Fruit fly (Drosophila melanogaster) S2 (cell line): ENCODE data around the gene CG17597.

Experiments used
- CG8478 ChIP-seq: fragments of >200 bp; optimal IDR thresholded peaks from 2 replicates; lab custom pipeline; 2018
- CTCF ChIP-seq, 2 experiments: fragments of >200 bp; optimal IDR thresholded peaks; 2 replicates each; lab custom pipeline; 2018

DNA sequence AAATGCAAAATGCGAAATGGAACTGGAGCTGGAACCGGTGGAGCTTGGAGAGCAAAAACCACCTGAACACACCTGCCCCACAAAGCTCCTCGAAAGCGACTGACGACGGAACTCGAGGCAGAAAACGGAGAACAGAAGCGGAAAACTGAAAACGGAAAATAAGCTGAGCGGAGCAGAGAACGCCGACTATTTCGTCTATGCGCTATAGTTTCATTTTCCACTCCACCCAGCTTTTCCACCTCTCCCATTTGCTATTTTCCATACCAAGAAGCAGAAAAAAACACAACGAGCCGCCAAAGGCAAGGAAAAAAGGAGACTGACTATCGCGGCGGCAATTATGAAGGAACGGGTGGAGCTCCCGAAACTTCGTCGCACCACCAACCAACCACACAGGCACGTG is 38.1 kb downstream of the CG17597 start, which contains the start of gene ham:
- TF ChIP-seq CG8478 (lab: Kevin White, UChicago) (no peak), CTCF (optimal IDR thresholded peaks at IDR 0.05; lab: Kevin White, UChicago) (no peak)
